Fruit fly (Drosophila melanogaster): Measurements from ENCODE around the gene Hacd1.

Gene Hacd1

DNA sequence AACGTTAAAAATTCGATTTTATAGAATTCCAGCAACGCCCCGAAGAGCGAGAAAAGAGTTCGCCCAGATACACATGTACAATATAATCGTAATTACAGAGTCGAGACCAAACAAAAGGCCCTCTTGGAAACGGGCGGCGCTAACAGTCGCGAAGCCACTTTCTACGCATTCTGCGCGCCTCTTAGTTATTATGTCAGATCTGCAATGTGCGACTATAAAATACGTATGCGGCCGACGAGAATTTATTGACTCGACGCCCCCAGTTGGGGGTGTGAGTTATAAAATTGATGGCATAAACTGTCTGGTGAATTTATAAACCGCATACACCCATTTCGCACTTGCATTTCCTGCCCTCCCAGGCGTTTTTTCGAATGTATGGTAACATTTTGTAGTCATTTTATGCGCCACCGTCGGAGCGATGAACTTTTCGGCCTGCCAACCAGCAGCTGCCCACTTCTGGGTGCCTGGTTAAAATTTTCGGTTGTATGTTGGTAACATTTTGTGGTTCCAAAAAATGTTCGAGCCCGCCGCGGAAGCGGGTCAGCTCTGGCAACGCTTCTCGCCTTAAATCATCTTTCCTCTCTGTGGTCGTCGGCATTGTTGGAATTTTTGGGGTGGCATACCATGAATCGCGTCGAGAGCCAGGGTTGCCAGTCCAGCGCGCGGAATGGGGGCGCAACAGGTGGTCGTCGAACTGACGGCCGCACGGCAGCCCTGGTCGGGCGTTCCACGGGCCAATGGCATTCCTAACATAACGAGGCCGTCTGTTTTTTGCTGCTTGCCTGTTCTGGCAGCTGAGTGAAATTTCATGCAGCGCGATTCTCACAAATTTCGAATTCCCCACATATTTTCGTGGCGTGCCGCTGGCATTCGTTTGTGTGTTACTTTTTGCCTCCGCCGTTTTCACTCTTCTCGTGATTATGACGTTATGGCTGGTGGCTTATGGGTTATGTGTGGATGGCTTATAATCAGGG is 9.9 kb upstream of the Hacd1 start (continued):
- TF ChIP-seq Hr39 (GFP tag; optimal IDR thresholded peaks at IDR 0.05) (peak; percentile 71), Ets96B (tag; optimal IDR thresholded peaks at IDR 0.05) (peak; percentile 54), CG11762 (GFP tag; optimal IDR thresholded peaks at IDR 0.05; ENCODE audit: insufficient read depth) (peak; percentile 21), salr (GFP tag; optimal IDR thresholded peaks at IDR 0.05) (peak; percentile 1 to 47), CG8319 (GFP tag; optimal IDR thresholded peaks at IDR 0.05) (peak; percentile 40), CG32006 (GFP tag; optimal IDR thresholded peaks at IDR 0.05) (peak; percentile 5), Eip75B (GFP tag; optimal IDR thresholded peaks at IDR 0.05) (peak; percentile 90), Smox (GFP tag; optimal IDR thresholded peaks at IDR 0.05) (peak; percentile 73), dsx (GFP tag; optimal IDR thresholded peaks at IDR 0.05; ENCODE audit: poor library complexity, severe bottlenecking) (peak; percentile 92), Ets21C (GFP tag; optimal IDR thresholded peaks at IDR 0.05) (peak; percentile 61), eg (GFP tag; IDR thresholded peaks at IDR 0.05) (no peak), pdm3 (GFP tag; optimal IDR thresholded peaks at IDR 0.05) (peak; percentile 52), OdsH (GFP tag; optimal IDR thresholded peaks at IDR 0.05) (peak; percentile 31), Sox102F (GFP tag; optimal IDR thresholded peaks at IDR 0.05) (peak; percentile 83), Sox15 (GFP tag; optimal IDR thresholded peaks at IDR 0.05) (no peak), CG10631 (GFP tag; optimal IDR thresholded peaks at IDR 0.05) (no peak), CG3032 (tag; optimal IDR thresholded peaks at IDR 0.05) (peak; percentile 72), achi (GFP tag; optimal IDR thresholded peaks at IDR 0.05) (peak; percentile 36), topi (GFP tag; optimal IDR thresholded peaks at IDR 0.05) (peak; percentile 80), esn (GFP tag; optimal IDR thresholded peaks at IDR 0.05) (peak; percentile 82)

DNA sequence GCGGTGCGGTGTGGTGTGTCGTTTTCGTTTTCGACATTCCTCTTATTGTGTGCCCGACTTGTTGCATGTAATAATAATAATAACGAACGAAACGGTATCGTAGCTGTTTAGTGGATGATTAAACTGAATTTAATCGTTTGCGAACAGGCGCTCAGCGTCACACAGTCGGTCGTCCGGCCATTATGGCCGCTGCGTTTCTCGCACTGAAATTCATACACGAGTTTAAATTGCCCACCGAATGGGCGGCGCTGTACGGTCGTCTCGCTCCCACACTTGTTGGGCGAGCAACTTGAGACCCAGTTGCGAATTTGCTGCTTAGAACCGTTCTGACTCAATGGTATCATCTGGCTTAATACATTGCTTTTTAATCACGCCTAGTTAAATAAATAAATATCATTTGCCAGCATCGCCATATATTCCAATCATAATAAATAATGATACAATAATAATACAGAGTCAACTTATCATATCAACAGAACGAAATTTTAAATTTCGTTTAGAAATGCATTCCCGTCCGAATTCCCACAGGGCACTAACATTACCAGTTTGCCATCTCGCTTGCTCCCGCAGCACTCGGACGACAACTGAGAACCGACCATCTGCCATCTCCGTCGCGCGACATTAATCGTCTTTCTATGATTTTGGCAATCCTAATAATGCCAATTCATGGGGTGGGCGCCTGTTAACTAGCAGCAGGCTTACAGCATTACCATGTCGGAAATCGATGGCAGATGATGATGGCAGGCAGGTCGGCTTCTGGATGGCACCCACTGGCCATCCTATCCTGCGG is 9.0 kb upstream of the Hacd1 start:
- TF ChIP-seq CG8632 (GFP tag; optimal IDR thresholded peaks at IDR 0.05): peak; percentile 92
- TF ChIP-seq lz (GFP tag; optimal IDR thresholded peaks at IDR 0.05): peak; percentile 92
- peak; percentile 93 for TF ChIP-seq CG16779 (tag; optimal IDR thresholded peaks at IDR 0.05)
- TF ChIP-seq Eip93F (GFP tag; optimal IDR thresholded peaks at IDR 0.05): no peak
- TF ChIP-seq CG10631 (GFP tag; optimal IDR thresholded peaks at IDR 0.05): peak; percentile 91
- peak; percentile 88 for TF ChIP-seq CG8319 (GFP tag; optimal IDR thresholded peaks at IDR 0.05)
- TF ChIP-seq CG11902 (GFP tag; optimal IDR thresholded peaks at IDR 0.05): peak; percentile 87
- peak; percentile 86 for TF ChIP-seq Sox15 (GFP tag; optimal IDR thresholded peaks at IDR 0.05)
- TF ChIP-seq Ets96B (tag; optimal IDR thresholded peaks at IDR 0.05): peak; percentile 93
- TF ChIP-seq CG6276 (GFP tag; optimal IDR thresholded peaks at IDR 0.05): peak; percentile 95
- TF ChIP-seq salr (GFP tag; optimal IDR thresholded peaks at IDR 0.05): peak; percentile 55 to 89
- TF ChIP-seq CG15336 (GFP tag; IDR thresholded peaks at IDR 0.05): no peak
- TF ChIP-seq CG6854 (GFP tag; optimal IDR thresholded peaks at IDR 0.05): peak; percentile 86
- TF ChIP-seq Eip75B (GFP tag; optimal IDR thresholded peaks at IDR 0.05): peak; percentile 84
- peak; percentile 95 for TF ChIP-seq CG3032 (tag; optimal IDR thresholded peaks at IDR 0.05)
- TF ChIP-seq CG9139 (GFP tag; optimal IDR thresholded peaks at IDR 0.05): peak; percentile 79
- peak; percentile 93 for TF ChIP-seq CG32006 (GFP tag; optimal IDR thresholded peaks at IDR 0.05)
- TF ChIP-seq topi (GFP tag; optimal IDR thresholded peaks at IDR 0.05): peak; percentile 92
- peak; percentile 91 for TF ChIP-seq Met (GFP tag; optimal IDR thresholded peaks at IDR 0.05)
- TF ChIP-seq CG11294 (GFP tag; IDR thresholded peaks at IDR 0.05): no peak
- peak; percentile 93 for TF ChIP-seq Hr4 (GFP tag; optimal IDR thresholded peaks at IDR 0.05)
- TF ChIP-seq CG3919 (GFP tag; optimal IDR thresholded peaks at IDR 0.05): peak; percentile 90
- peak; percentile 88 to 94 for TF ChIP-seq ss (GFP tag; optimal IDR thresholded peaks at IDR 0.05)
- TF ChIP-seq fd59A (GFP tag; optimal IDR thresholded peaks at IDR 0.05): peak; percentile 88
- TF ChIP-seq fkh (GFP tag; optimal IDR thresholded peaks at IDR 0.05): peak; percentile 6
- peak; percentile 90 for TF ChIP-seq spab (GFP tag; optimal IDR thresholded peaks at IDR 0.05)
- no peak for TF ChIP-seq dsx (GFP tag; optimal IDR thresholded peaks at IDR 0.05; ENCODE audit: poor library complexity, severe bottlenecking)
- TF ChIP-seq pdm3 (GFP tag; optimal IDR thresholded peaks at IDR 0.05): peak; percentile 89
- TF ChIP-seq vri (GFP tag; optimal IDR thresholded peaks at IDR 0.05): no peak
- TF ChIP-seq Sox102F (GFP tag; optimal IDR thresholded peaks at IDR 0.05): peak; percentile 86
- TF ChIP-seq CG31627 (GFP tag; optimal IDR thresholded peaks at IDR 0.05): peak; percentile 88
- peak; percentile 90 for TF ChIP-seq acj6 (GFP tag; optimal IDR thresholded peaks at IDR 0.05)
- no peak for TF ChIP-seq CG6163 (GFP tag; IDR thresholded peaks at IDR 0.05)
- TF ChIP-seq achi (GFP tag; optimal IDR thresholded peaks at IDR 0.05): peak; percentile 91
- TF ChIP-seq CG10669 (GFP tag; optimal IDR thresholded peaks at IDR 0.05): peak; percentile 93
- TF ChIP-seq OdsH (GFP tag; optimal IDR thresholded peaks at IDR 0.05): peak; percentile 91
- peak; percentile 83 for TF ChIP-seq net (GFP tag; optimal IDR thresholded peaks at IDR 0.05)

Data from whole organism, prepupa.